Worm (Caenorhabditis elegans) whole organism, young adult: Measurements from ENCODE around the gene scl-11.

Experiments
- B0019.2 ChIP-seq: fragments of 200-800 bp; sonication (Bioruptor generic); conservative IDR thresholded peaks from 2 replicates; pipeline ENCODE4 v1.3.6; 2022; ENCODE audit warnings: missing genetic modification reagents, missing genetic modification characterization, missing compliant biosample characterization
- B0261.1 ChIP-seq: sonication (generic microtip); optimal IDR thresholded peaks from 2 replicates; lab custom pipeline; 2016; ENCODE audit warnings: mild to moderate bottlenecking, missing genetic modification characterization, moderate library complexity, missing compliant biosample characterization
- B0336.3 ChIP-seq: fragments of 200-800 bp; sonication (Bioruptor generic); IDR thresholded peaks from 2 replicates; pipeline ENCODE4 v1.3.6; 2022; ENCODE audit warnings: missing genetic modification characterization, missing compliant biosample characterization
- F33H1.4 ChIP-seq: fragments of 200-800 bp; sonication (Bioruptor generic); IDR thresholded peaks from 2 replicates; pipeline ENCODE4 v1.3.6; 2022; ENCODE audit warnings: missing genetic modification reagents, missing genetic modification characterization, missing compliant biosample characterization
- K12H6.12 ChIP-seq: fragments of 200-800 bp; sonication (Bioruptor generic); optimal IDR thresholded peaks from 2 replicates; lab custom pipeline; 2018; ENCODE audit warnings: mild to moderate bottlenecking, missing genetic modification characterization, missing compliant biosample characterization
- Y53G8AR.9 ChIP-seq: fragments of 200-800 bp; sonication (Bioruptor generic); conservative IDR thresholded peaks from 2 replicates; pipeline ENCODE4 v1.3.6; 2022; ENCODE audit warnings: missing genetic modification reagents, missing genetic modification characterization, missing compliant biosample characterization
- Y79H2A.3 ChIP-seq: fragments of 200-800 bp; sonication (Bioruptor generic); conservative IDR thresholded peaks from 2 replicates; pipeline ENCODE4 v1.3.6; 2022; ENCODE audit warnings: missing genetic modification reagents, missing genetic modification characterization, missing compliant biosample characterization
- athp-1 ChIP-seq: sonication (generic microtip); optimal IDR thresholded peaks from 2 replicates; lab custom pipeline; 2017; ENCODE audit warnings: mild to moderate bottlenecking, missing genetic modification characterization, missing compliant biosample characterization
- attf-5 ChIP-seq: fragments of 200-800 bp; sonication (Bioruptor generic); optimal IDR thresholded peaks from 2 replicates; lab custom pipeline; 2018; ENCODE audit warnings: mild to moderate bottlenecking, missing genetic modification characterization, missing compliant biosample characterization
- attf-6 ChIP-seq: fragments of 200-800 bp; sonication (Bioruptor generic); IDR thresholded peaks from 2 replicates; pipeline ENCODE4 v1.3.6; 2022; ENCODE audit warnings: missing genetic modification reagents, missing genetic modification characterization, missing compliant biosample characterization
- cebp-1 ChIP-seq, 2 experiments: fragments of 200-800 bp in 1 of 2; sonication (Bioruptor generic) in 1 of 2; sonication (generic microtip) in 1 of 2; IDR thresholded peaks in 1 of 2; optimal IDR thresholded peaks in 1 of 2; 2 replicates each; pipeline versions ENCODE4 v1.3.6 to Lab custom; 2017 to 2022; ENCODE audit warnings: missing compliant biosample characterization in 2 of 2, missing genetic modification characterization in 2 of 2, mild to moderate bottlenecking in 1 of 2, missing genetic modification reagents in 1 of 2, moderate library complexity in 1 of 2
- cebp-2 ChIP-seq: fragments of 200-800 bp; sonication (Bioruptor generic); IDR thresholded peaks from 2 replicates; pipeline ENCODE4 v1.3.6; 2022; ENCODE audit warnings: missing genetic modification characterization, missing compliant biosample characterization
- ceh-91 ChIP-seq: fragments of 200-800 bp; sonication (Bioruptor generic); IDR thresholded peaks from 2 replicates; pipeline ENCODE4 v1.3.6; 2022; ENCODE audit warnings: missing genetic modification reagents, missing genetic modification characterization, missing compliant biosample characterization
- dox-1 ChIP-seq: fragments of 200-800 bp; sonication (Bioruptor generic); IDR thresholded peaks from 2 replicates; pipeline ENCODE4 v1.3.6; 2022; ENCODE audit warnings: missing genetic modification reagents, missing genetic modification characterization, missing compliant biosample characterization
- dpl-1 ChIP-seq: fragments of 150-350 bp; optimal IDR thresholded peaks from 2 replicates; lab custom pipeline; 2014; ENCODE audit warnings: missing biosample characterization, missing genetic modification reagents, missing genetic modification characterization
- ekl-4 ChIP-seq: fragments of 200-800 bp; sonication (Bioruptor generic); IDR thresholded peaks from 2 replicates; pipeline ENCODE4 v1.3.6; 2022; ENCODE audit warnings: missing genetic modification reagents, missing genetic modification characterization, missing compliant biosample characterization
- lin-35 ChIP-seq, 3 experiments: fragments of 150-350 bp in 2 of 3; sonication (generic microtip) in 1 of 3; optimal IDR thresholded peaks; 2 replicates each; lab custom pipeline; 2014 to 2018; ENCODE audit warnings: missing biosample characterization in 3 of 3, missing genetic modification characterization in 3 of 3, missing genetic modification reagents in 3 of 3
- madf-6 ChIP-seq: fragments of 200-800 bp; sonication (Bioruptor generic); IDR thresholded peaks from 2 replicates; pipeline ENCODE4 v1.3.6; 2022; ENCODE audit warnings: missing genetic modification reagents, missing genetic modification characterization, missing compliant biosample characterization
- madf-8 ChIP-seq: fragments of 200-800 bp; sonication (Bioruptor generic); conservative IDR thresholded peaks from 2 replicates; pipeline ENCODE4 v1.3.6; 2022; ENCODE audit warnings: missing genetic modification reagents, missing genetic modification characterization, missing compliant biosample characterization
- nhr-80 ChIP-seq: sonication (generic microtip); optimal IDR thresholded peaks from 2 replicates; lab custom pipeline; 2016; ENCODE audit warnings: missing genetic modification characterization, missing compliant biosample characterization
- pbrm-1 ChIP-seq: fragments of 200-800 bp; sonication (Bioruptor generic); IDR thresholded peaks from 2 replicates; pipeline ENCODE4 v1.3.6; 2022; ENCODE audit warnings: missing genetic modification reagents, missing genetic modification characterization, missing compliant biosample characterization
- rec-8 ChIP-seq, 2 experiments: sonication (generic microtip); optimal IDR thresholded peaks; 2 replicates each; lab custom pipeline; 2016; ENCODE audit warnings: mild to moderate bottlenecking in 2 of 2, missing genetic modification characterization in 2 of 2, missing genetic modification reagents in 2 of 2, missing genotype in 2 of 2, missing biosample characterization in 1 of 2, missing compliant biosample characterization in 1 of 2, moderate library complexity in 1 of 2
- snpc-1.3 ChIP-seq: sonication (generic microtip); optimal IDR thresholded peaks from 2 replicates; lab custom pipeline; 2017; ENCODE audit warnings: missing genetic modification characterization, mild to moderate bottlenecking, missing compliant biosample characterization, antibody characterized with exemption, moderate library complexity, missing genotype, missing genetic modification reagents; ENCODE audit not compliant: insufficient read depth
- sptf-2 ChIP-seq: fragments of 200-800 bp; sonication (Bioruptor generic); optimal IDR thresholded peaks from 2 replicates; lab custom pipeline; 2018; ENCODE audit warnings: mild to moderate bottlenecking, missing genetic modification characterization, missing compliant biosample characterization
- tbp1 ChIP-seq: fragments of 200-800 bp; sonication (Bioruptor generic); optimal IDR thresholded peaks from 2 replicates; lab custom pipeline; 2018; ENCODE audit warnings: mild to moderate bottlenecking, missing genetic modification characterization, missing compliant biosample characterization
- unc-62 ChIP-seq: fragments of 150-350 bp; optimal IDR thresholded peaks from 2 replicates; lab custom pipeline; 2014; ENCODE audit warnings: missing biosample characterization, missing genetic modification reagents, missing genetic modification characterization
- zfh-2 ChIP-seq: fragments of 200-800 bp; sonication (Bioruptor generic); conservative IDR thresholded peaks from 2 replicates; pipeline ENCODE4 v1.3.6; 2022; ENCODE audit warnings: missing genetic modification reagents, missing genetic modification characterization, missing compliant biosample characterization
- ztf-18 ChIP-seq: sonication (generic microtip); optimal IDR thresholded peaks from 2 replicates; lab custom pipeline; 2016; ENCODE audit warnings: missing genotype, mild to moderate bottlenecking, missing genetic modification characterization, missing compliant biosample characterization

scl-11 gene

DNA sequence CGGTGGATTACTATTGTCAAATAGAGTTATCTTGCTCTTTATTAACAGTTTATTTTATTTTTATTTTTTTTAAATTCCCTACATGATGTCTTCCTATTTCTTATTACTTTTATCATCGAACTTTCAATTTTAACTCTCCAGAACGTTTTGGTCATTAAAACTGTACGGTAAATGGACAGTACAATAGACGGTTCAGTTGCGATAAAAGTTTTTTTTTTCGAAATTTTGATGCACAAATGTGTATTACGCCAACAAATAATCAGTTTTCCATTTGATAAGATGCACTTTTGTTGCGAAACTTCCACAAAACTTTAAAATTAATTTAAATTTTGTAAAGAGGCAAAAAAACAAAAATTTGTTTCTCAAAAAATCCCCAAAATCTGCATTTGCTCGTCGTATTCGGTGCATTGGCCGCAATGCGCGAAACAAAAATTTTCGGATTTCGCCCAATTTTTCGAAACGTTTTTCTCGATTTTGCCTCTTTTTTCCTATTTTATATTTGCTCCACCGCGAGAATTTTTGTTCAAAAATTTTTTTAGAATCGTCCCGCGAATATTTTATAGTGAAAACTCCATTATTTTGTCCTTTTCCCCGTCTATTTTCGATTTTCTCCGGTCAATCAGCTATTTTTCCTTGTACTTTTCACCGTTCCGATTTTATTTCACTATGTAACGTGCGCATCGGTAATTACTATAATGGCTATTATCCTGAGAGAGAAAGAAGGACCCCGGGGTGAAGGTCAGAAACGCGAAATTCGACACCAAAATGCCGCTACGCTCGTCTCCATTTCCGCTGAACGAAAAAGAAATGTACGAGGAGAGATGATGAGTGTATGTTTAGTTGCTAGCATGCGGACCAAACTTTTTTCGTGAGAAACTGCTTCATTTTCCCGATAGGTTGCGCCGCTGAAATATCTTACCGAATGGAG lies 22.2 kb upstream of the scl-11 start (continued):
- TF ChIP-seq lin-35 (GFP tag; optimal IDR thresholded peaks at IDR 0.05; lab: Kevin White, UChicago) (peak in 1 of 3 experiments; percentile 67), attf-6 (no peak), athp-1 (tag; lab: Kevin White, UChicago) (no peak), dox-1 (GFP tag; lab: Robert Waterston, UW) (peak; percentile 44; the same call in 1 of the 2 replicates), nhr-80 (tag; lab: Kevin White, UChicago) (peak; percentile 49), tbp1 (GFP tag; lab: Kevin White, UChicago) (peak; percentile 19), ekl-4 (GFP tag; lab: Robert Waterston, UW) (no peak), pbrm-1 (GFP tag; lab: Robert Waterston, UW) (0 out of 2 replicates have a peak, but pooled peaks have one; percentile 24), Y79H2A.3 (no peak), dpl-1 (GFP tag; lab: Kevin White, UChicago) (peak; percentile 49), F33H1.4 (peak; percentile 63), B0019.2 (GFP tag; lab: Robert Waterston, UW) (no peak; the same call in 1 of the 2 replicates), madf-8 (GFP tag; lab: Robert Waterston, UW) (peak; percentile 82), ceh-91 (peak; percentile 76)

DNA sequence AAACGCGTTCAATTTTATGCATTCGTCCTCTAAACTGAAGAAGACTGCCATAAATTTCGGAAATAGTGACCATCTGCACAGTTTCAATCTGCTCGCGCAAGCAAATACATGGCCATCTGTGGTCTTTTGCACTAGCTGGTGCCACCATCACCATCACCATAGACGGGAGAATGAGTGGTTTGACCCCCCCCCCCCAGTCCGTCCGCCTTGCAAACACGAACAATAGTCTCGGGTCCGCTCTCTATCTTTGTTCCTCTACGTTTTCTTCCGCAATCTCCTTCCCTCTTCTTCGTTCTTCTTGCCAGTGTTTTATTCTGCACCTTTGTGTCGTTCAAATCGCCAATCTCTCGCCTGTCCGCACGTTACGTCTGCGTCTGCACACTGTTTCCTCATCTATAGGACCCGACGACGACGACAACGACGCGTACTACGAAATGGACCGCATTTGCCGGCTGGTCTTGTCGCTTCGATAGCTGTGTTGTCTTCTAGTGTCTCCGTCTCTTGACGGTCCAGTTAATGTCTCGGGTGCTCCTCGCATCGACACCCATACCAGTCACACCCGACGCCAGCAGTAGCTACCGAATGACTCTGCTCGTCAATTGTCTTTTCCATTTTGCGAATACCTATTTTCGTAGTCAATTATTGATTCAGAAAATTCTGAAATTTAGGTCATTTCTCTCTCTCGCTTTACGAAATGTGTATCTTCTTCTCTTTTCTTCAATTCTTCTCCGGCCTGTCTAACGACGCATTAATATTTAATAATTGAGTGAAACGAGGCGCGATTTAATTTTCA lies 21.3 kb upstream of the scl-11 start:
- TF ChIP-seq cebp-2 (GFP tag; lab: Robert Waterston, UW), result 0 out of 2 replicates have a peak, but pooled peaks have one; percentile 59
- peak; percentile 65 for TF ChIP-seq zfh-2 (GFP tag; lab: Robert Waterston, UW)
- no peak for TF ChIP-seq unc-62 (GFP tag; lab: Kevin White, UChicago)
- TF ChIP-seq attf-6, result no peak
- no peak for TF ChIP-seq snpc-1.3 (tag; lab: Kevin White, UChicago)
- TF ChIP-seq B0336.3, result peak; percentile 36; the same call in 1 of the 2 replicates

DNA sequence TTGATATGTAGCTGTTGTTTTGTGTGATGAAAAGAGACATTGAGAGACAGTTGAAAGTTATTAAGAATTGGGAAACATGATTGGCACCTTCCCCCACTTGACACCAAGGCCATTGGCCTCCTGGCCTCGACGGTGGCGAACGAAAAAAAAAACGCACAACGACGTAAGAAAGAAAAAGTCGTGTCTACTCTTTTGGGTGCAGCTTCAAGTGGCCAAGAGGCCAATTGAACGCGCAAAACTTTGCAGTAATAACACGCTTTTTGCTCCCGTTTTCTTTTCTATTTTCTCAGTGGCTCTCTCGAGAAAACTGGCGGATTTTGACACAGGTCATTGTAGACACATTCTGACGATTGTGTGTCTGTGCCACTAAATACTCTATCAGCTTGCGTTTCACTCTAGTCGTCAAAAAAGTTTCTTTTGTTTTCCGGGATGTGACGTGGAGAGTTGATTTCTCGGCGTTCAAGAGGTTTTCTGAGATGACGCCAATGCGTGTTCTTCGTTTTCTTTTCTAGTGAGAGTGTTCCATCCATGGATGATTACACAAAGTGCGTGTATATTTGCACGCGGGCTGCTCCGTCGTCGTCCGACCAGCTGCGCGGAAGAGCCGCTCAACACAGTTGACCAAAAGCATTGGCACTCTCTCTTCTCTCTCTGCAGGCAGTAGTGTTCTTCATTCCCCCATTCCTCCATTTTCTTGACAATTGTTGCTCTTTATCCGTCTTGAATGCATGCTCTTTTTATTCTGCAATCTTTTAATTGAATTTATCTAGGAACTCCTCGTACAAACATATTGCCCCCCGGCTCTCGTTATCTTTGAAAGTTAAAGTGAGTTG lies 20.5 kb upstream of the scl-11 start:
- TF ChIP-seq B0261.1 (tag; lab: Kevin White, UChicago) (no peak), zfh-2 (GFP tag; lab: Robert Waterston, UW) (peak; percentile 38; the same call in 1 of the 2 replicates), ztf-18 (peak; percentile 2), K12H6.12 (tag; lab: Kevin White, UChicago) (no peak), madf-6 (GFP tag; lab: Robert Waterston, UW) (0 out of 2 replicates have a peak, but pooled peaks have one; percentile 9), Y53G8AR.9 (GFP tag; lab: Robert Waterston, UW) (0 out of 2 replicates have a peak, but pooled peaks have one; percentile 20), attf-5 (GFP tag; lab: Kevin White, UChicago) (no peak), sptf-2 (GFP tag; lab: Kevin White, UChicago) (no peak), dpl-1 (GFP tag; lab: Kevin White, UChicago) (no peak), rec-8 (tag; optimal IDR thresholded peaks at IDR 0.05; lab: Kevin White, UChicago) (no peak)

DNA sequence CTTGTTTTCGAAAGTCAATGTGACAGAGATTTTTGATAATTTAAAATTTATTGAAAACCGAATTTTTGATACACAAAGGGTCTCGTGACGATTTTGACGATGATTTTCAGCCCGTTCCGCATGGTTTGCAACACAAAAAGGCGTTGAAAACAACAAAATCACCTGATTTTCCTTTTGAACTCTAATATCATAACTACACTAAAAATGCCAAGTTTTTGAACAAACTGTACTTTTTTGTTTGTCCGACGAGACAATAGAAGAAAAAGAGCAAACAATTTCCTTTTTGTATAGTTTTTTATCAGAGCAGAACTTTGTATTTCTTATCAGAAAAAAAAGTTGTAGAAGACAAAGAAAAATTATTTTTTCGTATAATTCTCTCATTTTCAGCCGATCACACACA lies 19.0 kb upstream of the scl-11 start:
- no peak for TF ChIP-seq cebp-1 (GFP tag; IDR thresholded peaks at IDR 0.05; lab: Robert Waterston, UW)
- TF ChIP-seq cebp-1 (tag; optimal IDR thresholded peaks at IDR 0.05; lab: Kevin White, UChicago), result peak; percentile 4
- TF ChIP-seq nhr-80 (tag; lab: Kevin White, UChicago), result peak; percentile 29
- no peak for TF ChIP-seq ekl-4 (GFP tag; lab: Robert Waterston, UW)
